Worm (Caenorhabditis elegans): Measurements from ENCODE around the gene cpf-2.
A peak's percentile ranks its signal among the peaks of the same experiment; 100 is the strongest.

Gene cpf-2

DNA sequence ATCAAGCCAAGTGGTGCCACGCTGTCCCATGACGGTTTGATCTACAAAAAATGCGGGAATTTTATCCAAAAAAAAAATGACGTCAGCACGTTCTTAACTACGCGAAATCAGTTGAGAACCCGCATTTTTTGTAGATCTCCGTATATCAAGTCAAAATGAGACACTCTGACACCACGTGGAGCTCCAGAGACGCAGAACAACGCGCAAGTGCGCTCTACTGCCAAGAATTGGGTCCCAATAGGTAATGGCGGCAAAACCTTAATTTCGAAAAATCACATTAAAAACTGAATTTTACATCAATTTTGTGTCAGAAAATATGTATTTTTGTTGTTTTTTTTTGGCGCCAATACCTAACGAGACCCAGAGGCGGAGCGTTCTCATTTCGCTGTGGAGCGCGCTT lies 48.3 kb upstream of the cpf-2 start:
- TF ChIP-seq bed-1 (GFP tag; IDR thresholded peaks at IDR 0.05) (no peak), F57C9.4 (tag; optimal IDR thresholded peaks at IDR 0.05) (no peak), F49E8.2 (tag; optimal IDR thresholded peaks at IDR 0.05; ENCODE audit: insufficient read depth) (no peak), ekl-4 (GFP tag; IDR thresholded peaks at IDR 0.05) (no peak), lin-35 (GFP tag; optimal IDR thresholded peaks at IDR 0.05) (no peak), B0336.3 (GFP tag; IDR thresholded peaks at IDR 0.05) (no peak), lir-1 (GFP tag; conservative IDR thresholded peaks at IDR 0.05) (no peak), B0019.2 (GFP tag; conservative IDR thresholded peaks at IDR 0.05) (no peak), lin-40 (tag; optimal IDR thresholded peaks at IDR 0.05) (no peak), attf-3 (GFP tag; conservative IDR thresholded peaks at IDR 0.05) (no peak), ztf-6 (GFP tag; IDR thresholded peaks at IDR 0.05) (no peak), attf-6 (GFP tag; IDR thresholded peaks at IDR 0.05) (no peak), attf-5 (GFP tag; optimal IDR thresholded peaks at IDR 0.05) (no peak), F10E7.11 (tag; optimal IDR thresholded peaks at IDR 0.05) (no peak)

DNA sequence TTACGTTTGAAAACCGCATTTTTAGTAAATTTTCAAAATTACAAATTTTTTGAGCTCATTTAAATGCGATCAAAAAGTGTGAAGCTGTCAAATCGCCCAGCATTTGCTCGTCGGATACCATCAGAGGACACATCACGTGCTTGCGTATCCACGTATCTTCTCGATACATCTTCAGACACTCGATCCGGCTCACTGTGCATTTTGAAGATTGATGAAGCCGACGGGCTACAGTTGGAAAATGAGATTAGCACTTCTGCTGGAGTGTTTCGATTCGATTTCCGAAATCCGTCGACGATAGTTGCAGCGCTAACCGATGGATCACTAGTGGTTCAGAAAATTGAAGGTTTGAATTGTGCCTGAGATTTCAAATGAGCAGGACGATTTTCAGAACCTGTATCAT lies 46.4 kb upstream of the cpf-2 start, which contains the start of gene dph-7:
Gene dph-7, plus strand, starts transcription at position 53 of the 400 bp plus-strand sequence.
- no peak for TF ChIP-seq somi-1 (GFP tag; optimal IDR thresholded peaks at IDR 0.05)
- no peak for TF ChIP-seq Y79H2A.3 (GFP tag; conservative IDR thresholded peaks at IDR 0.05)

DNA sequence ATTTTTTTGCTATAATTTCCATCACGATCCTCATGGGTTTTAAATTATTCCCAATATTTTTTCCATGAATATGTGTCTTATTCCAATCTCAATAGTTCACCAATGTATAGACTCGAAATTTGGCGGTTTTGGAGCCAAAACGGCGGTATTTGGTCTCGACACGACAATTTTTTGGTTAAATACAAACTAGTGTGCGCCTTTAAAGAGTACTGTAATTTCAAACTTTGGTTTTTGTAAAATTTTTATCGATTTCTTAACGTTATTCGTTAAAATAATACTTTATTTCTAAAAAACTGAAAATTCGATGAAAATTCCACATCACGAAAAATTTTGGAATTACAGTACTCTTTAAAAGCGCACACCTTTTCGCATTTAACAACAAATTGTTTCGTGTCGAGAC lies 46.0 kb upstream of the cpf-2 start:
- TF ChIP-seq madf-6 (GFP tag; IDR thresholded peaks at IDR 0.05) (peak; percentile 50), C17E4.6 (GFP tag; IDR thresholded peaks at IDR 0.05) (no peak), ceh-100 (GFP tag; IDR thresholded peaks at IDR 0.05) (no peak), hlh-12 (tag; optimal IDR thresholded peaks at IDR 0.05) (no peak), lsl-1 (GFP tag; optimal IDR thresholded peaks at IDR 0.05) (peak; percentile 56), F33H1.4 (GFP tag; IDR thresholded peaks at IDR 0.05) (peak; percentile 48)

DNA sequence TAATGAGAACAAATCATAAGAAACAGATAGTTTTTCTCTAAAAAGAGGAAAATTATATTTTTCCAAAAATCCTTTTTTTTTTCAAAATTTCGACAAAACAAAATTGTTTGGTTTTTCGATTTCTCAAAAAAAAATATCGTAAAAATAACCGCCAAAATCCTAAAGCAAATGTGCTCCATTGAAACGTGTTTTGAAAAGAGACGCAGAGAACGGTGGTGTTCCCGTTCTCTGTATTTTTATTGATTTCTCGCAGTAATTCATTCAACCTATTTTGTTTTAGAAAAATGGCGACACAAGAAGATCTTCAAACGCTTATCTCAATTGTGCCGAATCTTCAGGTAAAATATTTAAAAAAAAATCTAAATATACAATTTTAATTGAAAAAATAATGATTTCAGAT lies 45.1 kb upstream of the cpf-2 start, which contains the start of gene Y43F4B.10:
Gene Y43F4B.10, plus strand, starts transcription at position 281 of the 400 bp plus-strand sequence.
- TF ChIP-seq ets-4 (GFP tag; optimal IDR thresholded peaks at IDR 0.05) (no peak), attf-5 (GFP tag; optimal IDR thresholded peaks at IDR 0.05) (peak; percentile 10)

DNA sequence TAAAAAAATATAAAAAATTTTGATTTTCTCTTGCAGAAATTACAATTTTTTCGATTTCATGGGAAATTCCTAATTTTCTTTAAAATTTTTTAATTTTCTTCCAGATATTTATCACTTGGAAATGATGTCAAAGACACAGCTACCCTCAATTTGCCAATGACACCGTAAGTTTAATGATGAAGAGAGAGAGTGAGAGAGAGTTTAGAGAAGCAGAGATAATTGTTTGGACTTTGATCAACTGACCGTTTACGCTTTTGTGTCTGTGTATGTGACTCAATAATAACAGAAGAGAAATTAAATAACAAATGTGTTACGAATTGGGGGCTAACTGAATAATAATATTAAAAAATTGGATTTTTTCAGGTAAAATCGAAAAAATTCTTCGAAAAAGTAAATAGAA lies 41.9 kb upstream of the cpf-2 start:
- no peak for TF ChIP-seq snpc-4 (GFP tag; optimal IDR thresholded peaks at IDR 0.05)
- no peak for TF ChIP-seq snpc-4 (tag; optimal IDR thresholded peaks at IDR 0.05)
- TF ChIP-seq F55B11.4 (tag; optimal IDR thresholded peaks at IDR 0.05; ENCODE audit: borderline replicate concordance, insufficient read depth) = no peak
- peak; percentile 27 for TF ChIP-seq attf-5 (GFP tag; optimal IDR thresholded peaks at IDR 0.05)
- TF ChIP-seq F10E7.11 (tag; optimal IDR thresholded peaks at IDR 0.05) = no peak

DNA sequence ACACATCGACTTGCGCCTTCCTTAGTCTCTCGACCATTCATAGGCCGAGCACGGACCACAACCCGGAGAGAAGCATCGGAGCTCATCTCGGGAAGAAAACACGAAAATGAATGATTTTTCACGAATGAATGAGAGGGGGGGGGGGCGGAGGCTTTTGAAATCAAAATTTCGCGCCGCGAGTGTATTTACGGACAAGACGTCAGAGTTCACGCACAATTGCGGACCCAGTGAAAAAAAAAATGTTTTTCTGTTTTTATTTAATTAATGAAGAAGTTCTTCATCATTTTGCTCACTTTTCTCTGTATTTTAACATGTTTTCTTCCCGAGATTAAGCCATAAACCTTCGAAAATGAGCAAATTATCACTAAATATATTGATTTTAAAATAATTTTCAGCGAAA lies 38.4 kb upstream of the cpf-2 start, which contains the start of the genes klp-19 and slc-36.1:
Gene klp-19, minus strand, starts transcription at position 153 of the 400 bp plus-strand sequence.
Gene slc-36.1, plus strand, starts transcription at position 396 of the 400 bp plus-strand sequence.
- TF ChIP-seq madf-6 (GFP tag; IDR thresholded peaks at IDR 0.05) (peak; percentile 90), nhr-120 (GFP tag; IDR thresholded peaks at IDR 0.05) (no peak), hrde-1 (tag; optimal IDR thresholded peaks at IDR 0.05; ENCODE audit: borderline replicate concordance) (no peak), hmg-20 (GFP tag; IDR thresholded peaks at IDR 0.05) (no peak), rcor-1 (GFP tag; IDR thresholded peaks at IDR 0.05) (peak; percentile 47), tlf-1 (GFP tag; optimal IDR thresholded peaks at IDR 0.05) (no peak), pha-4 (tag; optimal IDR thresholded peaks at IDR 0.05) (no peak), die-1 (tag; optimal IDR thresholded peaks at IDR 0.05) (no peak), madf-3 (GFP tag; IDR thresholded peaks at IDR 0.05) (no peak), mcd-1 (GFP tag; IDR thresholded peaks at IDR 0.05) (peak; percentile 62), F22D6.2 (tag; optimal IDR thresholded peaks at IDR 0.05) (no peak), nfya-2 (GFP tag; IDR thresholded peaks at IDR 0.05) (no peak), ccch-3 (GFP tag; optimal IDR thresholded peaks at IDR 0.05) (no peak), nhr-27 (tag; optimal IDR thresholded peaks at IDR 0.05) (no peak), cebp-1 (GFP tag; IDR thresholded peaks at IDR 0.05) (no peak), cebp-1 (tag; optimal IDR thresholded peaks at IDR 0.05) (peak; percentile 41), ztf-6 (GFP tag; IDR thresholded peaks at IDR 0.05) (no peak)

All from whole organism, young adult.